Fruit fly (Drosophila melanogaster) whole organism, prepupa: ENCODE results near the gene Pli.

ENCODE experiments used
- Blimp-1 ChIP-seq: fragments of 200-800 bp; sonication (Bioruptor generic); optimal IDR thresholded peaks from 3 replicates; lab custom pipeline; 2017; ENCODE audit warnings: missing biosample characterization, missing genetic modification characterization, mild to moderate bottlenecking, moderate library complexity, missing genetic modification reagents
- CG10669 ChIP-seq: fragments of 200-800 bp; sonication (Bioruptor generic); optimal IDR thresholded peaks from 3 replicates; lab custom pipeline; 2018; ENCODE audit warnings: missing biosample characterization, mild to moderate bottlenecking, missing genetic modification characterization, moderate library complexity
- CG8119 ChIP-seq: fragments of 200-800 bp; sonication (Bioruptor generic); IDR thresholded peaks from 3 replicates; pipeline ENCODE4 v1.3.6; 2022; ENCODE audit warnings: missing biosample characterization, missing genetic modification characterization
- OdsH ChIP-seq: fragments of 200-800 bp; sonication (Bioruptor generic); optimal IDR thresholded peaks from 3 replicates; lab custom pipeline; 2016; ENCODE audit warnings: missing biosample characterization, missing genetic modification characterization
- Sox14 ChIP-seq: fragments of 200-800 bp; sonication (Bioruptor generic); optimal IDR thresholded peaks from 3 replicates; lab custom pipeline; 2016; ENCODE audit warnings: missing biosample characterization, missing genetic modification characterization
- eg ChIP-seq: fragments of 200-800 bp; sonication (Bioruptor generic); IDR thresholded peaks from 3 replicates; pipeline ENCODE4 v1.3.6; 2022; ENCODE audit warnings: missing biosample characterization, missing genetic modification characterization
- fkh ChIP-seq: fragments of 200-800 bp; sonication (Bioruptor generic); optimal IDR thresholded peaks from 3 replicates; lab custom pipeline; 2017; ENCODE audit warnings: missing biosample characterization, mild to moderate bottlenecking, missing genetic modification characterization, moderate library complexity
- spab ChIP-seq: fragments of 200-800 bp; sonication (Bioruptor generic); optimal IDR thresholded peaks from 2 replicates; lab custom pipeline; 2017; ENCODE audit warnings: missing biosample characterization, mild to moderate bottlenecking, missing genetic modification characterization, missing genetic modification reagents
- ss ChIP-seq, 2 experiments: fragments of 200-800 bp; sonication (Bioruptor generic); optimal IDR thresholded peaks; 2 replicates in 1 of 2; 3 replicates in 1 of 2; lab custom pipeline; 2017 to 2018; ENCODE audit warnings: mild to moderate bottlenecking in 2 of 2, missing biosample characterization in 2 of 2, missing genetic modification characterization in 2 of 2, moderate library complexity in 1 of 2

DNA sequence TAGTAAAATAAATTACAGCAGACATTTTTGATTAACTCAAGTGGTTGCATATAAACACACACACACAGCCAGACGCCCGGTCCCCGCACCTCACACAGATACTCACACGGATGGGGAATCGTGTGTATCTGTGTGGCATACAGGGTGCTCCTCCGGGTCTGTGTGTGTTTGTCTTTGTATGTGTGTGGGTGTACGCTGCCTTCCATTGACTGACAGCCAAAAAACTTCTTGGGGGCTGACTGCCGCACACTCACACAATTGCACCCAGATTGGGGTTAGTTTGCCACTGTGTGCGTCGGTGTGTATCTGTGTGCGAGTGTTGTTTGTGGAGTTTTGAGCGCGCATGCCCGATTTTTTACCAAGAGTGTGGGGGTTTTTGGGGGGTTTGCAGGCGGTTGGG is 43.7 kb downstream of the Pli start:
- TF ChIP-seq ss (GFP tag; optimal IDR thresholded peaks at IDR 0.05; lab: Kevin White, UChicago) (no peak), fkh (GFP tag; lab: Kevin White, UChicago) (no peak), Blimp-1 (no peak), CG10669 (no peak), eg (GFP tag; lab: Robert Waterston, UW) (no peak), spab (no peak), OdsH (GFP tag; lab: Kevin White, UChicago) (no peak), Sox14 (GFP tag; lab: Kevin White, UChicago) (no peak), CG8119 (GFP tag; lab: Robert Waterston, UW) (no peak)
